Fruit fly (Drosophila melanogaster): Measurements from ENCODE around the gene CG31301.

DNA sequence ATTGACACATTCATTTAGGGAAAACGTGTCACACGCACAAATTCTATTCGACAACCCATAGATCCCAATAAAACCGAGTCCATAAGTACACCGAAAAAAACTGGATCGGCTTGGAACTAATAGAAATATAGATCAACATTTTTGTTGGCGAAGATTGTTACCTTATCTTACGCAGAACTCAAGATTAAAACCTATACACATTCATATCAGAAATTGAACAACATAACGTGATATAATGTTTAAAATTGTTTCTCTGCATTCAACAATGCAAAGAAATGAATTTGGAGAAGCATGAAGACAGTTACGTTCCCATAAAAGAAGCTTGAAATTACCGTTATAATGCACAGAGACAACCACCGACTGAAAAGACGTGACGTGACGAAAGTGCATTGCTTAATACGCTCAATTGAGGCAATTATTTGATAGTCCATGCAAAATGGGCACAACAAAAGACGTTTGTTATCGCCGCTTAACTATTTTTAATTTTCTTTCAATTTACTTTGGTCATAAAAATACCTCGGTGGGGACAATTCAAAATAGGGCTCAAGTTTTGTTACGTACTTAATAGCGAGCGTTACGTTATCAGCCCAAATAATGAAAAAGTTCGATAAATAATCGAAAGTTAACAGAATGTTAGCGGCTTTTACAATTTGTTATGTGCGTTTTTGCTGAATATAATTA, 5.8 kb upstream of the CG31301 start, which contains the start of gene SerRS-m:
- no peak for TF ChIP-seq dsf (GFP tag; optimal IDR thresholded peaks at IDR 0.05; ENCODE audit: borderline replicate concordance)
- TF ChIP-seq Dfd (GFP tag; optimal IDR thresholded peaks at IDR 0.05) = no peak
- no peak for TF ChIP-seq pan (optimal IDR thresholded peaks at IDR 0.05)
- no peak for TF ChIP-seq Jra (GFP tag; optimal IDR thresholded peaks at IDR 0.05)
- no peak for TF ChIP-seq OdsH (GFP tag; optimal IDR thresholded peaks at IDR 0.05)
- TF ChIP-seq Mio (GFP tag; optimal IDR thresholded peaks at IDR 0.05) = no peak
- no peak for TF ChIP-seq h (GFP tag; optimal IDR thresholded peaks at IDR 0.05)

All from whole organism, wandering third instar larva.